Worm (Caenorhabditis elegans) whole organism, mixed stage, embryonic: ENCODE data around the gene scc-2.

ENCODE experiments used
- elt-3 ChIP-seq: fragments of 150-350 bp; optimal IDR thresholded peaks from 2 replicates; lab custom pipeline; 2014; ENCODE audit warnings: missing biosample characterization, missing genetic modification characterization
- nhr-237 ChIP-seq: fragments of 150-350 bp; optimal IDR thresholded peaks from 2 replicates; lab custom pipeline; 2014; ENCODE audit warnings: missing biosample characterization, missing genetic modification characterization
- snpc-4 ChIP-seq: fragments of 150-350 bp; optimal IDR thresholded peaks from 2 replicates; lab custom pipeline; 2014; ENCODE audit warnings: missing biosample characterization, missing genetic modification characterization
- zip-8 ChIP-seq: fragments of 150-350 bp; optimal IDR thresholded peaks from 2 replicates; lab custom pipeline; 2014; ENCODE audit warnings: missing biosample characterization, missing genetic modification characterization
- ztf-11 ChIP-seq: fragments of 150-350 bp; optimal IDR thresholded peaks from 2 replicates; lab custom pipeline; 2014; ENCODE audit warnings: missing biosample characterization, missing genetic modification characterization

ce11 chrII:288705-289205 lies 25.3 kb upstream of the scc-2 start, which contains the start of gene mrpl-41:
- TF ChIP-seq ztf-11 (tag; lab: Kevin White, UChicago) (no peak), snpc-4 (tag; lab: Kevin White, UChicago) (no peak), elt-3 (tag; lab: Kevin White, UChicago) (no peak), zip-8 (tag; lab: Kevin White, UChicago) (no peak), nhr-237 (no peak)
